Fruit fly (Drosophila melanogaster) whole organism, prepupa: ENCODE results near the gene Npc2d.
A peak's percentile ranks its signal among the peaks of the same experiment; 100 is the strongest.

Experiments
- CG10631 ChIP-seq: fragments of 200-800 bp; sonication (Bioruptor generic); optimal IDR thresholded peaks from 2 replicates; lab custom pipeline; 2016; ENCODE audit warnings: missing biosample characterization, missing genetic modification characterization
- CG11294 ChIP-seq: fragments of 200-800 bp; sonication (Bioruptor generic); IDR thresholded peaks from 2 replicates; pipeline ENCODE4 v1.3.6; 2022; ENCODE audit warnings: missing biosample characterization, missing genetic modification characterization
- CG1621 ChIP-seq: fragments of 200-800 bp; sonication (Bioruptor generic); optimal IDR thresholded peaks from 3 replicates; lab custom pipeline; 2018; ENCODE audit warnings: missing biosample characterization, mild to moderate bottlenecking, missing genetic modification characterization
- CG31627 ChIP-seq: fragments of 200-800 bp; sonication (Bioruptor generic); optimal IDR thresholded peaks from 3 replicates; lab custom pipeline; 2016; ENCODE audit warnings: missing biosample characterization, missing genetic modification characterization
- CG34406 ChIP-seq: fragments of 200-800 bp; sonication (Bioruptor generic); optimal IDR thresholded peaks from 3 replicates; lab custom pipeline; 2016; ENCODE audit warnings: missing biosample characterization, missing genetic modification characterization
- CG3919 ChIP-seq: fragments of 200-800 bp; sonication (Bioruptor generic); optimal IDR thresholded peaks from 3 replicates; lab custom pipeline; 2016; ENCODE audit warnings: missing biosample characterization, missing genetic modification characterization
- CG6276 ChIP-seq: fragments of 200-800 bp; sonication (Bioruptor generic); optimal IDR thresholded peaks from 2 replicates; lab custom pipeline; 2017; ENCODE audit warnings: missing biosample characterization, mild to moderate bottlenecking, missing genetic modification characterization
- CG6792 ChIP-seq: fragments of 200-800 bp; sonication (Bioruptor generic); optimal IDR thresholded peaks from 3 replicates; lab custom pipeline; 2016; ENCODE audit warnings: missing biosample characterization, missing genetic modification characterization
- CG6808 ChIP-seq: fragments of 200-800 bp; sonication (Bioruptor generic); optimal IDR thresholded peaks from 3 replicates; lab custom pipeline; 2017; ENCODE audit warnings: missing biosample characterization, missing genetic modification characterization, mild to moderate bottlenecking, moderate library complexity, missing genetic modification reagents
- CG6854 ChIP-seq: fragments of 200-800 bp; sonication (Bioruptor generic); optimal IDR thresholded peaks from 2 replicates; lab custom pipeline; 2017; ENCODE audit warnings: missing biosample characterization, mild to moderate bottlenecking, missing genetic modification characterization
- CG7368 ChIP-seq: fragments of 200-800 bp; sonication (Bioruptor generic); optimal IDR thresholded peaks from 3 replicates; lab custom pipeline; 2016; ENCODE audit warnings: missing biosample characterization, missing genetic modification characterization
- CG8632 ChIP-seq: fragments of 200-800 bp; sonication (Bioruptor generic); optimal IDR thresholded peaks from 3 replicates; lab custom pipeline; 2016; ENCODE audit warnings: missing biosample characterization, missing genetic modification characterization
- CG9139 ChIP-seq: fragments of 200-800 bp; sonication (Bioruptor generic); optimal IDR thresholded peaks from 3 replicates; lab custom pipeline; 2017; ENCODE audit warnings: missing biosample characterization, mild to moderate bottlenecking, missing genetic modification characterization
- Eip75B ChIP-seq: fragments of 200-800 bp; sonication (Bioruptor generic); optimal IDR thresholded peaks from 3 replicates; lab custom pipeline; 2016; ENCODE audit warnings: missing biosample characterization, missing genetic modification characterization
- Eip78C ChIP-seq: fragments of 200-800 bp; sonication (Bioruptor generic); peaks from one replicate; lab custom pipeline; 2016; ENCODE audit warnings: missing biosample characterization, missing genetic modification characterization
- Eip93F ChIP-seq: fragments of 200-800 bp; sonication (Bioruptor generic); optimal IDR thresholded peaks from 2 replicates; lab custom pipeline; 2016; ENCODE audit warnings: missing biosample characterization, mild to moderate bottlenecking, missing genetic modification characterization
- Ets21C ChIP-seq: fragments of 200-800 bp; sonication (Bioruptor generic); optimal IDR thresholded peaks from 3 replicates; lab custom pipeline; 2016; ENCODE audit warnings: missing biosample characterization, missing genetic modification characterization
- Hr38 ChIP-seq: sonication (Bioruptor generic); optimal IDR thresholded peaks from 2 replicates; lab custom pipeline; 2016; ENCODE audit warnings: missing biosample characterization, missing genetic modification characterization
- Hr4 ChIP-seq: fragments of 200-800 bp; sonication (Bioruptor generic); optimal IDR thresholded peaks from 3 replicates; lab custom pipeline; 2016; ENCODE audit warnings: missing biosample characterization, missing genetic modification characterization
- Met ChIP-seq: fragments of 200-800 bp; sonication (Bioruptor generic); optimal IDR thresholded peaks from 3 replicates; lab custom pipeline; 2016; ENCODE audit warnings: missing biosample characterization, missing genetic modification characterization
- OdsH ChIP-seq: fragments of 200-800 bp; sonication (Bioruptor generic); optimal IDR thresholded peaks from 3 replicates; lab custom pipeline; 2016; ENCODE audit warnings: missing biosample characterization, missing genetic modification characterization
- Smox ChIP-seq: fragments of 200-800 bp; sonication (Bioruptor generic); optimal IDR thresholded peaks from 3 replicates; lab custom pipeline; 2016; ENCODE audit warnings: missing biosample characterization, missing genetic modification characterization
- Sox102F ChIP-seq: fragments of 200-800 bp; sonication (Bioruptor generic); optimal IDR thresholded peaks from 2 replicates; lab custom pipeline; 2016; ENCODE audit warnings: missing biosample characterization, mild to moderate bottlenecking, missing genetic modification characterization
- Sox14 ChIP-seq: fragments of 200-800 bp; sonication (Bioruptor generic); optimal IDR thresholded peaks from 3 replicates; lab custom pipeline; 2016; ENCODE audit warnings: missing biosample characterization, missing genetic modification characterization
- Sox15 ChIP-seq: fragments of 200-800 bp; sonication (Bioruptor generic); optimal IDR thresholded peaks from 3 replicates; lab custom pipeline; 2016; ENCODE audit warnings: missing biosample characterization, missing genetic modification characterization
- achi ChIP-seq: fragments of 200-800 bp; sonication (Bioruptor generic); optimal IDR thresholded peaks from 3 replicates; lab custom pipeline; 2016; ENCODE audit warnings: missing biosample characterization, missing genetic modification characterization
- acj6 ChIP-seq: fragments of 200-800 bp; sonication (Bioruptor generic); optimal IDR thresholded peaks from 3 replicates; lab custom pipeline; 2016; ENCODE audit warnings: missing biosample characterization, missing genetic modification characterization
- cyc ChIP-seq: fragments of 200-800 bp; sonication (Bioruptor generic); optimal IDR thresholded peaks from 3 replicates; lab custom pipeline; 2016; ENCODE audit warnings: missing biosample characterization, missing genetic modification characterization
- dsx ChIP-seq: fragments of 200-800 bp; optimal IDR thresholded peaks from 3 replicates; lab custom pipeline; 2019; ENCODE audit warnings: missing biosample characterization, mild to moderate bottlenecking, missing genetic modification characterization, moderate library complexity; ENCODE audit not compliant: poor library complexity, severe bottlenecking
- eg ChIP-seq: fragments of 200-800 bp; sonication (Bioruptor generic); IDR thresholded peaks from 3 replicates; pipeline ENCODE4 v1.3.6; 2022; ENCODE audit warnings: missing biosample characterization, missing genetic modification characterization
- esn ChIP-seq: fragments of 200-800 bp; sonication (Bioruptor generic); optimal IDR thresholded peaks from 2 replicates; lab custom pipeline; 2016; ENCODE audit warnings: missing biosample characterization, mild to moderate bottlenecking, missing genetic modification characterization, moderate library complexity
- fd59A ChIP-seq: fragments of 200-800 bp; sonication (Bioruptor generic); optimal IDR thresholded peaks from 2 replicates; lab custom pipeline; 2017; ENCODE audit warnings: missing biosample characterization, mild to moderate bottlenecking, missing genetic modification characterization, missing genetic modification reagents
- fd85E ChIP-seq: fragments of 200-800 bp; sonication (Bioruptor generic); optimal IDR thresholded peaks from 3 replicates; lab custom pipeline; 2016; ENCODE audit warnings: missing biosample characterization, missing genetic modification characterization
- fkh ChIP-seq: fragments of 200-800 bp; sonication (Bioruptor generic); optimal IDR thresholded peaks from 3 replicates; lab custom pipeline; 2017; ENCODE audit warnings: missing biosample characterization, mild to moderate bottlenecking, missing genetic modification characterization, moderate library complexity
- lz ChIP-seq: fragments of 200-800 bp; sonication (Bioruptor generic); optimal IDR thresholded peaks from 3 replicates; lab custom pipeline; 2016; ENCODE audit warnings: missing biosample characterization, missing genetic modification characterization
- net ChIP-seq: fragments of 200-800 bp; sonication (Bioruptor generic); optimal IDR thresholded peaks from 3 replicates; lab custom pipeline; 2016; ENCODE audit warnings: missing biosample characterization, missing genetic modification characterization
- pdm3 ChIP-seq: fragments of 200-800 bp; sonication (Bioruptor generic); optimal IDR thresholded peaks from 3 replicates; lab custom pipeline; 2016; ENCODE audit warnings: missing biosample characterization, missing genetic modification characterization
- spab ChIP-seq: fragments of 200-800 bp; sonication (Bioruptor generic); optimal IDR thresholded peaks from 2 replicates; lab custom pipeline; 2017; ENCODE audit warnings: missing biosample characterization, mild to moderate bottlenecking, missing genetic modification characterization, missing genetic modification reagents
- ss ChIP-seq, 2 experiments: fragments of 200-800 bp; sonication (Bioruptor generic); optimal IDR thresholded peaks; 2 replicates in 1 of 2; 3 replicates in 1 of 2; lab custom pipeline; 2017 to 2018; ENCODE audit warnings: mild to moderate bottlenecking in 2 of 2, missing biosample characterization in 2 of 2, missing genetic modification characterization in 2 of 2, moderate library complexity in 1 of 2
- svp ChIP-seq: fragments of 200-800 bp; sonication (Bioruptor generic); peaks from one replicate; lab custom pipeline; 2016; ENCODE audit warnings: missing biosample characterization, missing genetic modification characterization
- topi ChIP-seq: fragments of 200-800 bp; sonication (Bioruptor generic); optimal IDR thresholded peaks from 3 replicates; lab custom pipeline; 2016; ENCODE audit warnings: missing biosample characterization, missing genetic modification characterization
- vri ChIP-seq: fragments of 200-800 bp; sonication (Bioruptor generic); optimal IDR thresholded peaks from 3 replicates; lab custom pipeline; 2016; ENCODE audit warnings: missing biosample characterization, mild to moderate bottlenecking, missing genetic modification characterization

Gene Npc2d

dm6 chr3R:10048035-10048774 lies 7.7 kb downstream of the Npc2d start (continued):
- TF ChIP-seq topi (GFP tag; lab: Kevin White, UChicago) (peak; percentile 77), lz (GFP tag; lab: Kevin White, UChicago) (peak; percentile 75), achi (peak; percentile 63), Sox102F (GFP tag; lab: Kevin White, UChicago) (peak; percentile 83), fd59A (GFP tag; lab: Kevin White, UChicago) (peak; percentile 28), eg (GFP tag; lab: Robert Waterston, UW) (no peak), CG9139 (no peak), Met (GFP tag; lab: Kevin White, UChicago) (no peak), vri (GFP tag; lab: Kevin White, UChicago) (peak; percentile 63), CG3919 (GFP tag; lab: Kevin White, UChicago) (peak; percentile 64), CG31627 (GFP tag; lab: Kevin White, UChicago) (peak; percentile 57), fkh (no peak), ss (GFP tag; optimal IDR thresholded peaks at IDR 0.05; lab: Kevin White, UChicago) (peak in 1 of 2 experiments; percentile 63), CG6808 (GFP tag; lab: Kevin White, UChicago) (peak; percentile 39)

dm6 chr3R:10045343-10045742 lies 10.5 kb downstream of the Npc2d start, which contains the start of the genes CG11722 and mtTFB2:
Gene CG11722, minus strand, starts transcription at chr3R:10045542.
Gene mtTFB2, plus strand, starts transcription at chr3R:10045574.
- peak; percentile 42 for TF ChIP-seq vri (GFP tag; lab: Kevin White, UChicago)
- TF ChIP-seq Sox15 (GFP tag; lab: Kevin White, UChicago), result no peak
- TF ChIP-seq cyc (GFP tag; lab: Kevin White, UChicago), result no peak
- no peak for TF ChIP-seq lz (GFP tag; lab: Kevin White, UChicago)
- TF ChIP-seq fkh, result peak; percentile 52
- TF ChIP-seq topi (GFP tag; lab: Kevin White, UChicago), result peak; percentile 33
- no peak for TF ChIP-seq fd59A (GFP tag; lab: Kevin White, UChicago)
- TF ChIP-seq Eip78C (GFP tag; lab: Kevin White, UChicago), result peak; percentile 48
- TF ChIP-seq dsx (GFP tag; lab: Kevin White, UChicago), result peak; percentile 1
- TF ChIP-seq esn (GFP tag; lab: Kevin White, UChicago), result peak; percentile 6

dm6 chr3R:10042664-10043372 lies 13.1 kb downstream of the Npc2d start, which contains the start of the genes Mical and CG3909:
Gene Mical, minus strand, starts transcription at chr3R:10042895.
Gene CG3909, plus strand, starts transcription at chr3R:10043270.
- TF ChIP-seq ss (GFP tag; optimal IDR thresholded peaks at IDR 0.05; lab: Kevin White, UChicago) (peak; percentile 6 to 44), pdm3 (peak; percentile 65), Eip93F (GFP tag; lab: Kevin White, UChicago) (peak; percentile 45), CG9139 (peak; percentile 21), Hr38 (no peak), CG1621 (tag; lab: Kevin White, UChicago) (peak; percentile 35), fd59A (GFP tag; lab: Kevin White, UChicago) (no peak), CG8632 (GFP tag; lab: Kevin White, UChicago) (peak; percentile 76), eg (GFP tag; lab: Robert Waterston, UW) (peak; percentile 92), fd85E (GFP tag; lab: Kevin White, UChicago) (no peak), CG6792 (GFP tag; lab: Kevin White, UChicago) (peak; percentile 78), OdsH (GFP tag; lab: Kevin White, UChicago) (peak; percentile 83), net (GFP tag; lab: Kevin White, UChicago) (peak; percentile 68), CG3919 (GFP tag; lab: Kevin White, UChicago) (peak; percentile 76), Met (GFP tag; lab: Kevin White, UChicago) (peak; percentile 70), acj6 (GFP tag; lab: Kevin White, UChicago) (peak; percentile 75), svp (GFP tag; lab: Kevin White, UChicago) (peak; percentile 89), fkh (peak; percentile 30), Ets21C (GFP tag; lab: Kevin White, UChicago) (peak; percentile 43), topi (GFP tag; lab: Kevin White, UChicago) (peak; percentile 60), CG7368 (GFP tag; lab: Kevin White, UChicago) (peak; percentile 80), CG10631 (GFP tag; lab: Kevin White, UChicago) (peak; percentile 88), Sox14 (GFP tag; lab: Kevin White, UChicago) (peak; percentile 25), CG6276 (GFP tag; lab: Kevin White, UChicago) (no peak), Hr4 (peak; percentile 69), CG34406 (GFP tag; lab: Kevin White, UChicago) (peak; percentile 83), Eip78C (GFP tag; lab: Kevin White, UChicago) (peak; percentile 82), CG6854 (GFP tag; lab: Kevin White, UChicago) (no peak), Smox (GFP tag; lab: Kevin White, UChicago) (peak; percentile 68), Eip75B (GFP tag; lab: Kevin White, UChicago) (no peak), CG11294 (GFP tag; lab: Robert Waterston, UW) (peak; percentile 76), spab (GFP tag; lab: Kevin White, UChicago) (peak; percentile 25), CG6808 (GFP tag; lab: Kevin White, UChicago) (peak; percentile 24)
